Fruit fly (Drosophila melanogaster) whole organism, embryonic: ENCODE results near the gene BuGZ.
A peak's percentile ranks its signal among the peaks of the same experiment; 100 is the strongest.

Experiments
- B-H1 ChIP-seq: fragments of 200-800 bp; sonication (Bioruptor generic); IDR thresholded peaks from 3 replicates; pipeline ENCODE4 v1.3.6; 2022; ENCODE audit warnings: missing biosample characterization, missing genetic modification characterization
- BtbVII ChIP-seq: fragments of 200-800 bp; sonication (Bioruptor generic); optimal IDR thresholded peaks from 3 replicates; lab custom pipeline; 2017; ENCODE audit warnings: missing biosample characterization, mild to moderate bottlenecking, missing genetic modification characterization
- CG11085 ChIP-seq: fragments of 200-800 bp; sonication (Bioruptor generic); IDR thresholded peaks from 2 replicates; pipeline ENCODE4 v1.3.6; 2022; ENCODE audit warnings: missing biosample characterization, missing genetic modification characterization
- CG11093 ChIP-seq: fragments of 200-800 bp; sonication (Bioruptor generic); IDR thresholded peaks from 3 replicates; pipeline ENCODE4 v1.3.6; 2022; ENCODE audit warnings: missing biosample characterization, missing genetic modification characterization
- CG12659 ChIP-seq: fragments of 200-800 bp; sonication (Bioruptor generic); optimal IDR thresholded peaks from 3 replicates; lab custom pipeline; 2017; ENCODE audit warnings: mild to moderate bottlenecking, missing biosample characterization, missing genetic modification reagents, missing genetic modification characterization
- CG13296 ChIP-seq: fragments of 200-800 bp; sonication (Bioruptor generic); optimal IDR thresholded peaks from 3 replicates; lab custom pipeline; 2018; ENCODE audit warnings: missing biosample characterization, mild to moderate bottlenecking, missing genetic modification characterization
- CG14441 ChIP-seq: fragments of 200-800 bp; sonication (Bioruptor generic); IDR thresholded peaks from 2 replicates; pipeline ENCODE4 v1.3.6; 2022; ENCODE audit warnings: missing biosample characterization, missing genetic modification characterization
- CG15514 ChIP-seq: fragments of 200-800 bp; sonication (Bioruptor generic); optimal IDR thresholded peaks from 3 replicates; lab custom pipeline; 2017; ENCODE audit warnings: missing biosample characterization, missing genetic modification characterization, mild to moderate bottlenecking, moderate library complexity, missing genetic modification reagents
- CG16779 ChIP-seq: fragments of 200-800 bp; sonication (Bioruptor generic); IDR thresholded peaks from 2 replicates; pipeline ENCODE4 v1.3.6; 2022; ENCODE audit warnings: missing biosample characterization, missing genetic modification characterization
- CG17385 ChIP-seq: fragments of 200-800 bp; sonication (Bioruptor generic); optimal IDR thresholded peaks from 3 replicates; lab custom pipeline; 2018; ENCODE audit warnings: missing biosample characterization, mild to moderate bottlenecking, missing genetic modification characterization
- CG17829 ChIP-seq: fragments of 200-800 bp; optimal IDR thresholded peaks from 2 replicates; lab custom pipeline; 2019; ENCODE audit warnings: missing biosample characterization, mild to moderate bottlenecking, missing genetic modification characterization, moderate library complexity
- CG18764 ChIP-seq: fragments of 200-800 bp; sonication (Bioruptor generic); optimal IDR thresholded peaks from 3 replicates; lab custom pipeline; 2016; ENCODE audit warnings: missing biosample characterization, missing genetic modification characterization
- CG2199 ChIP-seq: fragments of 200-800 bp; sonication (Bioruptor generic); IDR thresholded peaks from 3 replicates; pipeline ENCODE4 v1.3.6; 2022; ENCODE audit warnings: missing biosample characterization, missing genetic modification characterization
- CG30020 ChIP-seq: fragments of 200-800 bp; optimal IDR thresholded peaks from 2 replicates; lab custom pipeline; 2019; ENCODE audit warnings: missing biosample characterization, mild to moderate bottlenecking, missing genetic modification characterization, moderate library complexity
- CG31441 ChIP-seq: fragments of 200-800 bp; sonication (Bioruptor generic); IDR thresholded peaks from 2 replicates; pipeline ENCODE4 v1.3.6; 2022; ENCODE audit warnings: missing biosample characterization, missing genetic modification characterization
- CG3726 ChIP-seq: fragments of 200-800 bp; sonication (Bioruptor generic); IDR thresholded peaks from 3 replicates; pipeline ENCODE4, ENCODE4 v1.3.6; 2022; ENCODE audit warnings: missing biosample characterization, missing genetic modification characterization
- CG6765 ChIP-seq: fragments of 200-800 bp; sonication (Bioruptor generic); optimal IDR thresholded peaks from 3 replicates; lab custom pipeline; 2017; ENCODE audit warnings: missing biosample characterization, mild to moderate bottlenecking, missing genetic modification characterization
- CG6813 ChIP-seq: fragments of 200-800 bp; sonication (Bioruptor generic); optimal IDR thresholded peaks from 2 replicates; lab custom pipeline; 2017; ENCODE audit warnings: missing biosample characterization, missing genetic modification characterization, mild to moderate bottlenecking, moderate library complexity, missing genetic modification reagents
- CG7271 ChIP-seq: fragments of 200-800 bp; sonication (Bioruptor generic); optimal IDR thresholded peaks from 2 replicates; lab custom pipeline; 2018; ENCODE audit warnings: missing biosample characterization, mild to moderate bottlenecking, missing genetic modification characterization, moderate library complexity
- CG8290 ChIP-seq, 3 experiments: fragments of 200-800 bp; sonication (Bioruptor generic); optimal IDR thresholded peaks; 2 replicates each; lab custom pipeline; 2016 to 2019; ENCODE audit warnings: missing biosample characterization in 3 of 3, missing genetic modification characterization in 3 of 3, mild to moderate bottlenecking in 2 of 3, moderate library complexity in 1 of 3
- CG8944 ChIP-seq: fragments of 200-800 bp; sonication (Bioruptor generic); optimal IDR thresholded peaks from 3 replicates; lab custom pipeline; 2016; ENCODE audit warnings: missing biosample characterization, missing genetic modification characterization
- CG9932 ChIP-seq: fragments of 200-800 bp; sonication (Bioruptor generic); IDR thresholded peaks from 2 replicates; pipeline ENCODE4 v1.3.6; 2022; ENCODE audit warnings: missing biosample characterization, missing genetic modification characterization
- D19A ChIP-seq: fragments of 200-800 bp; optimal IDR thresholded peaks from 3 replicates; lab custom pipeline; 2019; ENCODE audit warnings: missing biosample characterization, mild to moderate bottlenecking, missing genetic modification characterization, moderate library complexity
- Dad ChIP-seq: fragments of 200-800 bp; sonication (Bioruptor generic); optimal IDR thresholded peaks from 3 replicates; lab custom pipeline; 2016; ENCODE audit warnings: missing biosample characterization, missing genetic modification characterization
- Dp ChIP-seq: fragments of 200-800 bp; sonication (Bioruptor generic); optimal IDR thresholded peaks from 2 replicates; lab custom pipeline; 2018; ENCODE audit warnings: missing biosample characterization, mild to moderate bottlenecking, missing genetic modification characterization, moderate library complexity
- Lim3 ChIP-seq: fragments of 200-800 bp; sonication (Bioruptor generic); IDR thresholded peaks from 2 replicates; pipeline ENCODE4 v1.3.6; 2022; ENCODE audit warnings: missing biosample characterization, missing genetic modification characterization
- Opbp ChIP-seq: fragments of 200-800 bp; sonication (Bioruptor generic); IDR thresholded peaks from 3 replicates; pipeline ENCODE4 v1.3.6; 2022; ENCODE audit warnings: missing biosample characterization, missing genetic modification characterization; ENCODE audit not compliant: partially characterized antibody
- Rx ChIP-seq: fragments of 200-800 bp; sonication (Bioruptor generic); IDR thresholded peaks from 2 replicates; pipeline ENCODE4 v1.3.6; 2022; ENCODE audit warnings: missing biosample characterization, missing genetic modification characterization
- aop ChIP-seq: fragments of 200-800 bp; sonication (Bioruptor generic); IDR thresholded peaks from 2 replicates; pipeline ENCODE4 v1.3.6; 2022; ENCODE audit warnings: missing biosample characterization, missing genetic modification characterization
- bowl ChIP-seq: fragments of 200-800 bp; sonication (Bioruptor generic); IDR thresholded peaks from 2 replicates; pipeline ENCODE4 v1.3.6; 2022; ENCODE audit warnings: missing biosample characterization, missing genetic modification characterization
- btn ChIP-seq: fragments of 200-800 bp; sonication (Bioruptor generic); optimal IDR thresholded peaks from 2 replicates; lab custom pipeline; 2016; ENCODE audit warnings: missing biosample characterization, missing genetic modification characterization
- cad ChIP-seq: fragments of >200 bp; optimal IDR thresholded peaks from 2 replicates; lab custom pipeline; 2017; ENCODE audit warnings: missing biosample characterization, missing genetic modification characterization
- crol ChIP-seq: fragments of 200-800 bp; sonication (Bioruptor generic); IDR thresholded peaks from 2 replicates; pipeline ENCODE4 v1.3.6; 2022; ENCODE audit warnings: missing biosample characterization, missing genetic modification characterization
- crp ChIP-seq, 2 experiments: fragments of 200-800 bp; sonication (Bioruptor generic); optimal IDR thresholded peaks; 2 replicates in 1 of 2; 3 replicates in 1 of 2; lab custom pipeline; 2017; ENCODE audit warnings: missing biosample characterization in 2 of 2, missing genetic modification characterization in 2 of 2, mild to moderate bottlenecking in 1 of 2, moderate library complexity in 1 of 2
- dimm ChIP-seq: fragments of 200-800 bp; sonication (Bioruptor generic); IDR thresholded peaks from 2 replicates; pipeline ENCODE4 v1.3.6; 2022; ENCODE audit warnings: missing biosample characterization, missing genetic modification characterization
- gcm2 ChIP-seq: fragments of 200-800 bp; sonication (Bioruptor generic); optimal IDR thresholded peaks from 2 replicates; lab custom pipeline; 2016; ENCODE audit warnings: missing biosample characterization, missing genetic modification characterization
- jigr1 ChIP-seq: fragments of 200-800 bp; sonication (Bioruptor generic); IDR thresholded peaks from 3 replicates; pipeline ENCODE4 v1.3.6; 2022; ENCODE audit warnings: missing biosample characterization, missing genetic modification characterization
- kay ChIP-seq: fragments of 200-800 bp; sonication (Bioruptor generic); optimal IDR thresholded peaks from 2 replicates; lab custom pipeline; 2016; ENCODE audit warnings: missing biosample characterization, missing genetic modification characterization
- ken ChIP-seq: fragments of 200-800 bp; sonication (Bioruptor generic); IDR thresholded peaks from 3 replicates; pipeline ENCODE4 v1.3.6; 2022; ENCODE audit warnings: missing biosample characterization, missing genetic modification characterization
- lbe ChIP-seq: fragments of 200-800 bp; sonication (Bioruptor generic); optimal IDR thresholded peaks from 2 replicates; lab custom pipeline; 2016; ENCODE audit warnings: missing biosample characterization, mild to moderate bottlenecking, missing genetic modification characterization
- maf-S ChIP-seq: fragments of 200-800 bp; sonication (Bioruptor generic); optimal IDR thresholded peaks from 2 replicates; lab custom pipeline; 2016; ENCODE audit warnings: missing biosample characterization, missing genetic modification characterization
- nerfin-2 ChIP-seq: fragments of 200-800 bp; sonication (Bioruptor generic); IDR thresholded peaks from 2 replicates; pipeline ENCODE4 v1.3.6; 2022; ENCODE audit warnings: missing biosample characterization, missing genetic modification characterization; ENCODE audit not compliant: partially characterized antibody
- peb ChIP-seq: fragments of 200-800 bp; sonication (Bioruptor generic); IDR thresholded peaks from 2 replicates; pipeline ENCODE4 v1.3.6; 2022; ENCODE audit warnings: missing biosample characterization, missing genetic modification characterization
- phol ChIP-seq: fragments of 200-800 bp; sonication (Bioruptor generic); optimal IDR thresholded peaks from 3 replicates; lab custom pipeline; 2018; ENCODE audit warnings: missing biosample characterization, mild to moderate bottlenecking, missing genetic modification characterization, moderate library complexity
- pita ChIP-seq: fragments of 200-800 bp; sonication (Bioruptor generic); optimal IDR thresholded peaks from 2 replicates; lab custom pipeline; 2017; ENCODE audit warnings: missing biosample characterization, mild to moderate bottlenecking, missing genetic modification characterization
- pros ChIP-seq: fragments of 200-800 bp; sonication (Bioruptor generic); optimal IDR thresholded peaks from 3 replicates; lab custom pipeline; 2019; ENCODE audit warnings: missing biosample characterization, mild to moderate bottlenecking, missing genetic modification characterization, moderate library complexity
- repo ChIP-seq: fragments of 200-800 bp; sonication (Bioruptor generic); optimal IDR thresholded peaks from 2 replicates; lab custom pipeline; 2016; ENCODE audit warnings: missing biosample characterization, missing genetic modification characterization
- ssp ChIP-seq: fragments of 200-800 bp; sonication (Bioruptor generic); IDR thresholded peaks from 2 replicates; pipeline ENCODE4 v1.3.6; 2022; ENCODE audit warnings: missing biosample characterization, missing genetic modification characterization
- tna ChIP-seq: fragments of 200-800 bp; sonication (Bioruptor generic); IDR thresholded peaks from 2 replicates; pipeline ENCODE4 v1.3.6; 2022; ENCODE audit warnings: missing biosample characterization, missing genetic modification characterization; ENCODE audit not compliant: partially characterized antibody
- tx ChIP-seq: fragments of 200-800 bp; sonication (Bioruptor generic); optimal IDR thresholded peaks from 2 replicates; lab custom pipeline; 2016; ENCODE audit warnings: missing biosample characterization, missing genetic modification characterization
- wor ChIP-seq: fragments of 200-800 bp; sonication (Bioruptor generic); IDR thresholded peaks from 2 replicates; pipeline ENCODE4 v1.3.6; 2022; ENCODE audit warnings: missing biosample characterization, missing genetic modification characterization
- zfh2 ChIP-seq: fragments of 200-800 bp; sonication (Bioruptor generic); optimal IDR thresholded peaks from 2 replicates; lab custom pipeline; 2016; ENCODE audit warnings: missing biosample characterization, missing genetic modification characterization

BuGZ gene

dm6 chr2L:16703753-16704152 is 39.5 kb upstream of the BuGZ start (continued):
- TF ChIP-seq zfh2 (peak; percentile 59), pros (GFP tag; lab: Kevin White, UChicago) (no peak), Rx (GFP tag; lab: Robert Waterston, UW) (no peak), aop (GFP tag; lab: Robert Waterston, UW) (no peak), CG2199 (no peak), dimm (GFP tag; lab: Robert Waterston, UW) (no peak), maf-S (GFP tag; lab: Kevin White, UChicago) (peak; percentile 44), CG12659 (GFP tag; lab: Kevin White, UChicago) (peak; percentile 59), bowl (no peak), lbe (no peak), CG14441 (GFP tag; lab: Robert Waterston, UW) (no peak), crp (GFP tag; optimal IDR thresholded peaks at IDR 0.05; lab: Kevin White, UChicago) (no peak), btn (GFP tag; lab: Kevin White, UChicago) (no peak), Dp (GFP tag; lab: Kevin White, UChicago) (peak; percentile 74), B-H1 (GFP tag; lab: Robert Waterston, UW) (no peak), CG17829 (tag; lab: Kevin White, UChicago) (no peak), CG16779 (no peak), D19A (tag; lab: Kevin White, UChicago) (no peak), CG15514 (GFP tag; lab: Kevin White, UChicago) (no peak), tna (no peak), CG18764 (GFP tag; lab: Kevin White, UChicago) (no peak), repo (GFP tag; lab: Kevin White, UChicago) (no peak), CG17385 (peak; percentile 62), Opbp (GFP tag; lab: Robert Waterston, UW) (no peak), pita (GFP tag; lab: Kevin White, UChicago) (no peak), ken (GFP tag; lab: Robert Waterston, UW) (no peak), CG11085 (GFP tag; lab: Robert Waterston, UW) (no peak), jigr1 (GFP tag; lab: Robert Waterston, UW) (no peak), CG8290 (GFP tag; optimal IDR thresholded peaks at IDR 0.05; lab: Kevin White, UChicago) (no peak), CG8290 (tag; optimal IDR thresholded peaks at IDR 0.05; lab: Kevin White, UChicago) (peak in 1 of 2 experiments; percentile 47), Dad (GFP tag; lab: Kevin White, UChicago) (peak; percentile 40), CG3726 (GFP tag; lab: Robert Waterston, UW) (no peak), crol (GFP tag; lab: Robert Waterston, UW) (no peak), CG30020 (tag; lab: Kevin White, UChicago) (peak; percentile 69), ssp (GFP tag; lab: Robert Waterston, UW) (no peak), CG13296 (GFP tag; lab: Kevin White, UChicago) (no peak), wor (GFP tag; lab: Robert Waterston, UW) (no peak), CG7271 (tag; lab: Kevin White, UChicago) (no peak), CG31441 (no peak), tx (GFP tag; lab: Kevin White, UChicago) (peak; percentile 19), CG8944 (GFP tag; lab: Kevin White, UChicago) (no peak), phol (no peak), Lim3 (GFP tag; lab: Robert Waterston, UW) (no peak), BtbVII (GFP tag; lab: Kevin White, UChicago) (no peak), gcm2 (GFP tag; lab: Kevin White, UChicago) (no peak), CG6765 (GFP tag; lab: Kevin White, UChicago) (no peak), kay (GFP tag; lab: Kevin White, UChicago) (peak; percentile 7), CG11093 (GFP tag; lab: Robert Waterston, UW) (no peak), CG6813 (GFP tag; lab: Kevin White, UChicago) (no peak), peb (GFP tag; lab: Robert Waterston, UW) (no peak), CG9932 (GFP tag; lab: Robert Waterston, UW) (no peak; the same call in 1 of the 2 replicates), nerfin-2 (GFP tag; lab: Robert Waterston, UW) (no peak), cad (GFP tag; lab: Kevin White, UChicago) (no peak)
